Worm (Caenorhabditis elegans) whole organism, early embryonic: ENCODE measurements around the gene C16C8.17.

ENCODE experiments used
- F13C5.2 ChIP-seq: sonication (generic microtip); optimal IDR thresholded peaks from 2 replicates; lab custom pipeline; 2017; ENCODE audit warnings: mild to moderate bottlenecking, missing genetic modification characterization, inconsistent platforms, missing compliant biosample characterization
- ama-1 ChIP-seq: fragments of 150-350 bp; optimal IDR thresholded peaks from 2 replicates; lab custom pipeline; 2014
- ceh-13 ChIP-seq: fragments of 200-800 bp; sonication (Bioruptor generic); optimal IDR thresholded peaks from 2 replicates; lab custom pipeline; 2018; ENCODE audit warnings: mild to moderate bottlenecking, missing genetic modification characterization, missing compliant biosample characterization
- ceh-36 ChIP-seq: sonication (generic microtip); optimal IDR thresholded peaks from 2 replicates; lab custom pipeline; 2016; ENCODE audit warnings: missing genetic modification characterization, inconsistent platforms, missing compliant biosample characterization
- ets-7 ChIP-seq: sonication (generic microtip); optimal IDR thresholded peaks from 2 replicates; lab custom pipeline; 2016; ENCODE audit warnings: missing genotype, missing genetic modification characterization, missing compliant biosample characterization
- flt-1 ChIP-seq: fragments of 200-800 bp; sonication (Bioruptor generic); IDR thresholded peaks from 2 replicates; pipeline ENCODE4 v1.3.6; 2022; ENCODE audit warnings: missing genetic modification characterization, missing compliant biosample characterization
- scrt-1 ChIP-seq: fragments of 200-800 bp; sonication (Bioruptor generic); IDR thresholded peaks from 2 replicates; pipeline ENCODE4 v1.3.6; 2022; ENCODE audit warnings: missing genetic modification characterization, missing compliant biosample characterization
- sea-1 ChIP-seq: fragments of 200-800 bp; sonication (Bioruptor generic); conservative IDR thresholded peaks from 2 replicates; pipeline ENCODE4 v1.3.6; 2022; ENCODE audit warnings: missing genetic modification characterization, missing compliant biosample characterization
- tbx-11 ChIP-seq: fragments of 200-800 bp; sonication (Bioruptor generic); IDR thresholded peaks from 2 replicates; pipeline ENCODE4 v1.3.6; 2022; ENCODE audit warnings: missing genetic modification characterization, missing compliant biosample characterization
- tra-4 ChIP-seq: sonication (generic microtip); optimal IDR thresholded peaks from 2 replicates; lab custom pipeline; 2017; ENCODE audit warnings: missing genetic modification characterization, missing compliant biosample characterization

DNA sequence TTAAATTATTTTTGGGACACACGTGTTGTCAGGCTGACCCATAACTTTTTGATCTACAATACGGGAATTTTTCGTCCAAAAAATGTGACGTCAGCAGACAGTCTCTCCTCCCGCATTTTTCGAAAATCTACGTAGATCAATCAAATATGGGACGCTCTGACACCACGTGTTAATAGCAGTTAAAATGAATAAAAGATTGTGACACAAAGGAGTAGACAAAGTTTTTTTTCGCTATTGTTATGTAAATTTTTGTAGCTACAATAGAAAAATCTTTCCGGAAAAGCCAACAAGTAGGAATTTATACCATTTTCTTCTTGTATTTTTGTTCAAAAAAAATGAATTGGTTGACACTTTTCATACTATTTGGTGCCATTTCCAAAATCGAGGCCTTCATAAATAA, 750 bp downstream of the C16C8.17 start, which contains the start of gene C16C8.27:
- no peak for TF ChIP-seq tra-4 (tag; lab: Kevin White, UChicago)
- TF ChIP-seq flt-1: no peak
- TF ChIP-seq scrt-1 (GFP tag; lab: Robert Waterston, UW): no peak
- no peak for TF ChIP-seq tbx-11 (GFP tag; lab: Robert Waterston, UW)
- TF ChIP-seq ceh-36 (tag; lab: Kevin White, UChicago): no peak
- TF ChIP-seq ama-1 (lab: Kevin White, UChicago): no peak
- no peak for TF ChIP-seq F13C5.2 (tag; lab: Kevin White, UChicago)
- no peak for TF ChIP-seq ceh-13 (GFP tag; lab: Kevin White, UChicago)
- TF ChIP-seq sea-1 (GFP tag; lab: Robert Waterston, UW): no peak
- TF ChIP-seq ets-7 (tag; lab: Kevin White, UChicago): no peak
